Fruit fly (Drosophila melanogaster): Measurements from ENCODE around the gene CG2617.

CG2617 gene

DNA sequence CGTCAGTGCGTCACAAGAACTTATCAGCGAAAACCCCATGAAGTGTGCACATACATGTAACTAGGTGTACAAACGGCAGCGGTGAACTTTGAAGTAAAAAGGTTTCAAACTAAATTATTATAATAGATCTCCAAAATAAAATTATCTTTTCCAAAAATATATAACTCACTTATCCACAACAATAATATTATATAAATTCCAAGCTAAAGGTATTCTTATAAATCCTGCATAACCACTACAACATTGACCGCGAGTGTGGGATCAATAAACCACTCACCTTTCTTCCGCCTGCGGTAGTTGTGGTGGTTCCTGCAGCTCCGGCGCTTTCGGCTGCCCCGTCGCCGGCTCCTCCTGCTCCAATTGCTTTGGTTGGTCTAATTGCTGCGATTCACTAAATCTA lies 7.5 kb upstream of the CG2617 start:
- TF ChIP-seq CTCF (optimal IDR thresholded peaks at IDR 0.05), result no peak
- TF ChIP-seq CG8478 (optimal IDR thresholded peaks at IDR 0.05), result no peak

DNA sequence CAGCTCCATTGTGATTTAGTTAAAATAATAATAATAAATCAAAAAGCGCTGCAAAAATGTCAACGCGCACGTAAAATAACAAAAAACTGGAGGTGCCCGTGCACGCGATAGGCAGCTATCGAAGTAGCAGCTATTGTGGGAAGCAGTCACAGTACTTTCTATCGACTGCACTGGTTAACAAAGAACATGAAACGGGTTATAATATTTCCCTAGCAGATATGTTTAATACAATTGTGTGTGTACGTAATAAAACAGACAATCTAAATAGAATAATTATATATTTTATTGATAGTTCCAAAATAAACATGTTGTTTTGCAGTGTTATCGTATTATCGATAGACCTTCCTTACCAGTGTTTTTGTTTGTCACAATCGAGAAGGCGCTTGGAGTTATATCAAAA lies 6.3 kb upstream of the CG2617 start, which contains the start of the genes CG31678 and IKKepsilon:
TSS of gene CG31678 (minus strand) at position 67 of the 400 bp plus-strand sequence.
TSS of gene IKKepsilon (plus strand) at position 171 of the 400 bp plus-strand sequence.
- TF ChIP-seq CG8478 (optimal IDR thresholded peaks at IDR 0.05), result no peak
- TF ChIP-seq CTCF (optimal IDR thresholded peaks at IDR 0.05), result no peak

DNA sequence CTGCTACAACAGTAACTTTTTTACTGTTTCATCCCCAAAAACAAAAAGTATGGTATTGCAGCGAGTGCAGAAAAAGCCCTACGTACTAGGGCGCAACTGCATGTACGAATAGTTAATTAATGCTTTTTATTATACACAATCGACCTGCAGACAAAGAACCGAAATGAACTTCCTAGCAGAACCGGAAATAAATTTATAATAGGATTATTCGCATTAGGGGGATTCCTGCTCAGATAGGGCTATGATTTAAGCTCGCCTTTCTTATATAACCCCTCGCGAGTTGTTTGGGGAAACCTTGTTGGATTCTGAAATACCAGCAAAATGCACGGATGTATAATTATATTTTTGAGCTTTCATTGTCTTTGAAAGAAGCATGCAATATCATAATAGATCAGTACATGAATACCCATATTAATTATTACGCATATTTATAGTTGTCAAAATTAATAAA lies 495 bp upstream of the CG2617 start, which contains the start of gene Cen:
TSS of gene Cen (minus strand) at position 199 of the 451 bp plus-strand sequence.
- TF ChIP-seq CTCF (optimal IDR thresholded peaks at IDR 0.05), result no peak
- no peak for TF ChIP-seq CG8478 (optimal IDR thresholded peaks at IDR 0.05)

DNA sequence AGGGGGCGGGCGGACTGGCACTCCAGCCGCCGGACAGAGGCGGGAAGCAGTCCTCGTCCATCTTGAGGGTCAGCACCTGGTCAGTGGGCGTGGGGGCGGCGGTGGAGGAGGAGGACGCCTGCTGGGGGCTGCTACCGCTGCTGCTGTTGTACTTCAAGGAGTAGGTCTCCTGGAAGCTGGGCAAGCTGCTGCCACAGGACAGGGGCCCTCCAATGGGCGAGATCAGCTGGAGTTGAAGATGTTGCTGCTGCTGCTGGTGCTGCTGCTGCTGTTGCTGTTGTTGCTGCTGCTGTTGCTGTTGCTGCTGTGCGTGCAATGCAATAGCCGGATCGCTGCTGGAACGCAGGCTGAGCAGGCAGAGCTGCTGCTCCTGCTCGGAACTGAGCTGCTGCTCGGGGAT lies 6.6 kb downstream of the CG2617 start:
- TF ChIP-seq CG8478 (optimal IDR thresholded peaks at IDR 0.05) (no peak), CTCF (optimal IDR thresholded peaks at IDR 0.05) (no peak)

DNA sequence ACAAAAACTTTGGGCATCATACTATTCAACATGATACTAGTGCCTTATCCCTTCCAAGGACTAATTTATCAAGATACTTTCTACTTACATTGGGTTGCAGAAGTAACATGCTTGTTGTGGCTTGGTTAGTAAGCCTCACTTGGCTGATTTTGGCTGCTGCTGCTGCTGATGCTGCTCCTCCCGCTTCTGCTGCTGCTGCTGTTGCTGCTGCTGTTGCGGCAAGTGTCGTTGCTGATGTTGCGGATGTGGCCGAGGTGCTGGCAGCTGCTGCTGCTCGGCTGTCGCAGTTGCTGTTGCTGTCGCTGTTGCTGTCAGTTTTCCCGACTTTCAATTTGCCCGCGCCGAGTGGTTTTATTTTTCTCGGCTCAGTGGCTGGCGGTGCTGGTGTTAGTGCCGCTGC lies 7.9 kb downstream of the CG2617 start:
- no peak for TF ChIP-seq CTCF (optimal IDR thresholded peaks at IDR 0.05)

DNA sequence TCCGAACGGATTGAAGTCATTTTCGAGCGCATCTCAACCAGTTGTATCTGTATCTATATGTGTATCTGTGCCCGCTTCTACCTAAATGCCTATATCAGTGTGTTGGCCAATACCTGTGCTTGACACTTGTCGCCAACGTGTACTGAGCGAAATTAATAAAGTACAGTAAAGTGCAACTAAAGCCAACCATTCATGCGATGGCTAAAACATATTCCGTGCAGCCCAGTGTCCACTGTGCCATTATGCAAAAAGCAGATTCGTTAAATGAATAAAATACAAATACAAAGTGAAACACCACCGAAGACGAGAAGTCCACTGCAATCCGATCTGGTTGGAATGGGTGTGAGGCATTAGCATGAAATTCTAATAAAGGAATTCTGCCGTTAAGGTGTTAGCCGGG lies 12.9 kb downstream of the CG2617 start:
- TF ChIP-seq CTCF (optimal IDR thresholded peaks at IDR 0.05), result no peak
- no peak for TF ChIP-seq CG8478 (optimal IDR thresholded peaks at IDR 0.05)

DNA sequence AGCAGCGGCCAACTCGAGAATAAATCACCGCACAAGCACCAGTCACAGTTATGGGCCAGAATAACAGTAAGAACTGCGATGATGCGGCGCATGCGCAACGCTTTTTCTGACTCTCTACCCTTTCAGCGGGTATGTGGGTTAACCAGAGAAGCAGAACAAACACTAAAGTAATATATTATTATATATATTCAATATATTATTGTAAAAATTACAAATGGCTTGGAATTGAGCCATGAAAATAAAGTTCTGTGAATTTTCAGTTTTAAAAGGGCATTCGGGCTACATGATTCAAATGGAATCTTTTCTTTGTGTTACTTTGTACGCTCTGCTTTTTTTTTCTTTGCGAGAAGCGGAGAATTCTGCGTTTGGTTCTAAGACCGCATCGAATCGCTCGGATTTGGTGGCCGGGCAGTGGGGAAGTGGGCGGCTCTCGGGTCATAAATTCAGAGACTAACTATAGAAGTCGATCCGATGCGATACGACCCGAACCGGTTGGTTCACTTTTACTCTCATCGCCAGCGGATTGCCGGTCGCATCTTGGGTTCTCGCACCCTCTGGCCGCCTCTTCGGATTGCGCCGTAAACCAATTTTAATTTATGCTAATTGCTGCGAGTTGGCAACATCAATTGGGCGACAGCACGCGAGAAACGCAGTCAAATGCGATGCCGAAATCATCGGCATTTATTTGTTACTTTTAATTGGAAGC lies 18.5 kb downstream of the CG2617 start:
- TF ChIP-seq CG8478 (optimal IDR thresholded peaks at IDR 0.05), result no peak
- no peak for TF ChIP-seq CTCF (optimal IDR thresholded peaks at IDR 0.05)

DNA sequence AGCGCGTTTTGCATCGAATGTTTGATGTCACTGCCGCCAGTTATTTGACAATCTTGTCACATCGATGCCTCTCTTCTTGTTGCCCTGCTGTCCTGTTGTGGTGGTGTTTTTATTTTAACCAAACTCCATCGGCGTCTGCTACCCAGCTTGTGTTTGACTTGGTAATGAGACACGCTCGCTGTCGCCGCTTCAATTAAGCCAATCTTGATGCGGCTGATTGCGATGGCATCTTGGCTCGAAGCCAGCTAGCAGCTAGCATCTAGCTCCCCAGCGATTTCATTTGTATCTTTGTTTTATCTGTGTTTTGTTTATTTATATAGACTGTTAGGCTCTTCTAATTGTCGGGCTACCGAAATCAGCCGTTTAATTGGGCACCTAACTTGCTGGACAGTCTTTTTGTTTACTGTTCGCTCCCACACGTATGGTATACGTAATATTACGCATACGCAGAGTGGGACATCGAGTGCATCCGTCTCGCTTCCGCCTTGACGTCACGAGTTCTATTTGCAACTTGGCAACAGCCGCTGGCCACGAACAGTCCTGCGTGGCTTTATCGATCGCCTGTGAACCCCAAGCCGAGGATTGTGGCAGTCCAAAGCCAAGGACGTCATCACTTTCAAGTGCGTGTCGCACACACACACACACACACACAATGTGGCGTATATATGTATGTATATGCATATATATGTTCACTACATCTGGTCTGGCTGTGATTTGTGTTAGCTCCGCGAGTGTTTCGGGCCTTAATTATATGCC lies 22.5 kb downstream of the CG2617 start:
- no peak for TF ChIP-seq CG8478 (optimal IDR thresholded peaks at IDR 0.05)

DNA sequence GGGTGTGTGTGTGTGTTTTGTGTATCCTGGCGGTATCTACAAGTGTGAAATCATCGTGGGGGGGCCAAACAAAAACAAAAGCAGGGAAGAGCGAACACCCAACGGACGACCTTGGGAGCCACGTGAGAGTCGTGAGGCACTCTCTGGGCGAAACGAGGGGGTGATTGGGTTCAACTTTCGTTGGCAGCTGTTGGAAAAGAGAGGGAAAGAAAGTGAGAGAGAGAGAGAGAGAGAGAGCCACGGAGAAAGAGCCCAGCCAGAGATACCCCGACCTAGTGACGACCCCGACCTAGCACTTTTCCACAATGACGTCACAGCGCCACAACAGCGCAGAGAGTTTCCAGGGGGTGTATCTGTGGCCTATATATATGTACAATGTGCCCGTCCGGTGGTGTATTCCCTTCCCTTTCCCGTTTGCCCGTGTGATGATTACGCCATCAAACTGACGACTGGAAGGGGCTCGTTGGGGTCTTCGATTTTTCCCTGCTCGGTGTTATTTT lies 23.8 kb downstream of the CG2617 start:
- TF ChIP-seq CG8478 (optimal IDR thresholded peaks at IDR 0.05) (no peak), CTCF (optimal IDR thresholded peaks at IDR 0.05) (no peak)

DNA sequence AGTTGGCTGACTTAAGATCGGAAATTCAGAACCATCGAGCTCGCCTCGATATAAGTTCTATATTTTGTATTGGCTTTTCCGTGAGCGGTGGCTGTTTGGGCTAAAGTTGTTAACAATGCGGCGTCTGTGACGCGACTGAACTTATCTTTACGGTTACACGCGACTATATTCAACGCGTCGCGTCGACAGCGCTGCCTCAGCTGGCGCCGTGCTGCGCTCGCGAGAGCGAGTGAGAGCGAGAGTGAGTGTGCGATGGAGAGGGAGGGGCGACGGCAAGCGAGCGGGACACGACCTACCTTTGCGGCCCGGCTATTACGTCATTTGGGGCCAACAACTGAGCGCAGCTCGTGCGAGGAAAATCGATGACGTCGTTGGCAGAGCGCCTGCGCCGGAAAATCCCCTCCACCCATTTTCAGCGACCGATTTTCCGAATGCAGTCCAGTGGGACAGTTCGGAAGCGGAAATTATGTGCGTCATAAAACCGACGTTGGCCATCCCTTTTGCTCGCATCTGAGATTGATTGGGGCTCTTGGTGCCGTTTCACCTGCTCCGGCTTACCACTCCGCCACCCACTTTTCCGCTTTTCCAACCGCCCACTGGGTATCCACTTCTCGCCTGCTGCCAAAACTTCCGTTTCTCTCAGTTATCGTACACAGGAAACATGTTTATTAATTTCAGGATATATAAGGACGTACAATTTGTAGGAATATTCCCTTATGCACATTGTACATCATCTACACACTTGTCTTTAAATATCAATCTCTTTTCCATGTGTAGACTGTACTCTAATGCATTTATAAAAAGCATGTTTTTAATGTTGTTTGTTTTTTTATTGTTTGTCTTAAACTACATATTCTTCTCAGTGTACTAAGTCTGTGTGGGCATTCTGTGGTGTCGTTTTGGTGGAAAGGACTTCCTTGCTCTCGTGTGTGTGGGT lies 32.6 kb downstream of the CG2617 start, which contains the start of gene Hr38:
TSS of gene Hr38 (minus strand) at position 121 of the 937 bp plus-strand sequence.
- TF ChIP-seq CTCF (optimal IDR thresholded peaks at IDR 0.05) (no peak), CG8478 (optimal IDR thresholded peaks at IDR 0.05) (no peak)

DNA sequence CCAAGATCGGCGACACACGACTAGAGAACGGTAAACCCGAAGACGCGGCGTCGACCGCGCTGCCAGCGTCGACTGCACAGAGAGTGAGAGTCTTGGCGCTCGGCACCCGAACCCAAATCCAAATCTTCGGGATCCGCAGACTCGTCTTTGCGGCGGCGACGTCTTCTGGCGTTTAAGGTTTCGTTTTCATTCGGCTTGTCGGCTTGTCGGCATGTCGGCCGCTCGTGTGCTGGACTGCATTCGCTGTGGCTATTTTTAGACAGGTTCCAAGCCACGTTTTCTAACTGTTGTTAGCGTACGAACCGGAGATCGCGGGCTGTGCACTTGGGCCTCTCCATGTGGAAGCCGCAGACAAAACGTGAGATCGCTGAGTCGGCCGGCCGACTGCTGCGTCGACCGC lies 33.9 kb downstream of the CG2617 start:
- TF ChIP-seq CTCF (optimal IDR thresholded peaks at IDR 0.05) (no peak), CG8478 (optimal IDR thresholded peaks at IDR 0.05) (no peak)

DNA sequence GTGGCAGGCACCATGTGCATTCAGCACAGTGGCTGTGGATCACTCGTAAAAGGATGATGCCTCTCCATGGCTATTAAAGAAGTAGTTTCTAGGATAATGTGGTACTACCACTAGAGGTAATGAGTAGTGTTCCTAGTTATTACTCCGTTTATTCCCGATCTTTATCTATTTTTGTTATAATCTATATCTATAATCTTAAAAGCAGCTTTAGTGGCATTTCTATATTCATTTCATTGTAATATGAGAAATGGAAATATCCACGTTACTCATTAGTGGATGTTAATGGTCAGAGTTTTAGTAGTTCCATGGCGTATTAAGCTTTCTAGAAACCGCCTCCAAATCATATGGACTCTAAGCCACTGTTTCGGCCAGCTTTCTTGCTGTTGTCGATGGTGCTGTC lies 34.5 kb downstream of the CG2617 start:
- TF ChIP-seq CG8478 (optimal IDR thresholded peaks at IDR 0.05) (no peak), CTCF (optimal IDR thresholded peaks at IDR 0.05) (no peak)

DNA sequence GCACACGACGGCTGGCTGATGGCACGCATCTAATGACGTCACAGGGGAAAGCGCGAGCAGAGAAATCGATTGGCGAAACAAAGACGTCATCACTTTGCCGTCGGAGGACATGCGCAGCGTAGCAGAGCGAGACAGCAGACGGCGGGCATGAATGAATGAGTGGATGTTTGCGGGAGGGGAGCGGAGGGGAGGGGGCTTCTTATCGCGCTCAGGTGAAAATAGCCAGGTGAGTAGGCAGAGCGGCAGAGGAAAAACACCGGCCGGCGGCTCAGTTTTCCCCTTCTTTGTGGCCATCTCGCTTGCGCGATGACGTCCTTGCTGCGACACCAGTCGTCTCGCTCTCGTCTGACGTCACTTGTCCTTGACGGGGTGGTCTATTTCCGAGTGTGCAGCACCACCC lies 37.8 kb downstream of the CG2617 start:
- TF ChIP-seq CTCF (optimal IDR thresholded peaks at IDR 0.05), result no peak
- no peak for TF ChIP-seq CG8478 (optimal IDR thresholded peaks at IDR 0.05)

DNA sequence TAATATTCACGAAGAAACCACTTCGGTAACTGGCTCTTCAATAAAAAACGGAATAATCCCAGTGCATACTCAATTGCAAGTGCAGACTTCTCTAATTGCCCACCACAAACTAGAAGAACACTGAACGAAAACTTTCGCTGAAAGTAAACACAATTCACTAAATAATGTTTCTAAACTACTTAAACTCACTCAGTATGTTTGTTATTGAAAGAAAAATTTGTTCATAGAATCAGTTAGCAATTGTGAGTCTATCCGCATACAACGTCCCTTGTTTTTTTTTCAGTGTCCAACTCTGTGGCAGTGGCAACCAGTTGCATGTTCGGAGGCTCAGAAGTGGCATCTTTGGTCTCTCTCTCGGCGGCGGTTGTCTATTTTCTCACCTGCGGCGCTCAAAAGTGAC lies 39.3 kb downstream of the CG2617 start:
- no peak for TF ChIP-seq CTCF (optimal IDR thresholded peaks at IDR 0.05)

DNA sequence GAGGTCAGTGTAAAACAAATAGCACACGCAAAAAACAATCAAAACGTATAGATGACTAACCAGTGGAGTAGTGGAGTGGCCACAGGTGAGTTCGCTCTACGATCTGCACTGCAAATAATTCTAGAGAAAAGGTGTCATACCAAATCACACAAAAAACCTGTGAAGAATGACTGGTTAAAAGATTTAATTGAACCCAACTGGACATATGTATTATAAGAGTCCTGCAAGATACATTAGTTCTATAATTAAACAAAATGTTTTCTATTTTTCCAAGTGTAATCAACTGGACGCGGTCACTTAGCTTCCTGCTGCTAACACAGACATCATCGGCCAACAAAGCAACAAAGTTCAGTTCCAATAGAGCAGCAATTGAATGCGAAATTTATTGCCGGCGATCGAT lies 41.9 kb downstream of the CG2617 start:
- no peak for TF ChIP-seq CG8478 (optimal IDR thresholded peaks at IDR 0.05)
- TF ChIP-seq CTCF (optimal IDR thresholded peaks at IDR 0.05), result no peak

All from S2 (cell line).